Worm (Caenorhabditis elegans): Measurements from ENCODE around the gene C04A11.2.
A peak's percentile ranks its signal among the peaks of the same experiment; 100 is the strongest.

The C04A11.2 gene

DNA sequence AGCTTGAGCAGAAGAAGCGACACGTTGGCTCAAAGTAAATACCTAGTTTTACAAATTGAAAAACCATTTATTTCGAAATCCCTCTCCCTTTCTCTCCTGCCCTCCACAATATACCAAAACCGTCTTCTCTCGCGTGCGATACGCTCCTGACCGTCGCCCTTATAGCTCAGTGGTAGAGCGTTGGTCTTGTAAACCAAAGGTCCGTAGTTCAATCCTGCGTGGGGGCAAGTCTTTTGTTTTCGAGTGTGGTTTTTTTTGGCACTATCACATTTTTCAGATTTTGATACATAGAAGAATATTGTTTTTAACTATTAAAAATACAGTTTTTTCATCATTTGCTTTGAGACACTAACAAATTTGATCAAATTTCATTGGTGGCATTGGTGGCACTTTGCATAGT is 15.1 kb downstream of the C04A11.2 start (continued):
- TF ChIP-seq F23B12.7 (tag; optimal IDR thresholded peaks at IDR 0.05; ENCODE audit: insufficient read depth), result no peak
- TF ChIP-seq ekl-4 (GFP tag; IDR thresholded peaks at IDR 0.05), result 0 out of 2 replicates have a peak, but pooled peaks have one; percentile 28
- no peak for TF ChIP-seq F33H1.4 (GFP tag; IDR thresholded peaks at IDR 0.05)

DNA sequence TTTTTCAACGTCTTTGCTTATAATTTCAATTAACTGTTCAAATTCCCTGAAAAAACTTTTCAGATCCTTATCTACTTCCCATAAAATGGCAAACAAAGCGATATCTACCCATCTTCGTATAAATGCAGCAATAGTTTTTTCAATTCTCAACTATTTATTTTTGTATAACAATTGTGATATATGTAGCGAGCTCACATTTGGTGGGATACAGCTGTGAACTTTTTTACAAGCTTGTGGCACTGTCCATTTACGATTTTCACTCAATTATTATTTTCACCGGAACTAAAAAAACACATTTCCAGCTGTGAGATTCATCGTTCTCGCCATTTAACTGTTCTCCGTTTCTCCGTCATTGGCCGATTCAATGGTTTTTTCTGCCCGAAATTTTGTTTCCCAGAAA is 17.8 kb downstream of the C04A11.2 start, which contains the start of gene C40C9.4:
C40C9.4 (plus strand) TSS at position 301 of the 400 bp plus-strand sequence.
- no peak for TF ChIP-seq pbrm-1 (GFP tag; IDR thresholded peaks at IDR 0.05)
- TF ChIP-seq nhr-90 (tag; optimal IDR thresholded peaks at IDR 0.05), result no peak
- no peak for TF ChIP-seq lsl-1 (GFP tag; optimal IDR thresholded peaks at IDR 0.05)
- no peak for TF ChIP-seq lag-1 (GFP tag; IDR thresholded peaks at IDR 0.05)
- TF ChIP-seq lsy-27 (tag; optimal IDR thresholded peaks at IDR 0.05; ENCODE audit: borderline replicate concordance, insufficient read depth), result no peak
- no peak for TF ChIP-seq ztf-22 (GFP tag; optimal IDR thresholded peaks at IDR 0.05)
- TF ChIP-seq sea-2 (GFP tag; IDR thresholded peaks at IDR 0.05), result no peak
- TF ChIP-seq F10E7.11 (tag; optimal IDR thresholded peaks at IDR 0.05), result no peak
- TF ChIP-seq rpc-1 (optimal IDR thresholded peaks at IDR 0.05), result no peak
- TF ChIP-seq rpc-1 (tag; optimal IDR thresholded peaks at IDR 0.05), result no peak
- TF ChIP-seq mel-28 (tag; optimal IDR thresholded peaks at IDR 0.05; ENCODE audit: borderline replicate concordance), result no peak
- TF ChIP-seq die-1 (tag; optimal IDR thresholded peaks at IDR 0.05), result no peak
- TF ChIP-seq ceh-40 (GFP tag; IDR thresholded peaks at IDR 0.05), result no peak
- TF ChIP-seq madf-6 (GFP tag; IDR thresholded peaks at IDR 0.05), result no peak

DNA sequence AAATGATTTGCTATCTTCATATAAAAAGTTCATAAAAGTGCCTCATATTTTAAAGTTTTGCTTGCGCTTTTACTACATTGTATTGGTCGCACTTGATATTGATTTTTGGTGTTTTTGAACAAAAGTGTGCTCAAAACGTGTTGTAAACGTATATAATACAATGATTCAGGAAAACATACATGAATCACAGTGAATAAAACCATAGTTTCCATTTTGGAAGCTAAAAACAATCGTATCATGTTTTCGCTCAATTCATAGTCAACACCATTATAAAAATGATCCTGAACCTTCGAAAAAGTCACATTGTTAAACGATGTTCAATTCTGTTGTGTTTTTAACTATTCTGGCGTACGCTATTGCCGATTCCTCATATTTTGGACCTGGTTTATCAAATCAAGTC is 21.3 kb downstream of the C04A11.2 start, which contains the start of gene C40C9.3:
C40C9.3 (plus strand) TSS at position 301 of the 400 bp plus-strand sequence.
- TF ChIP-seq hsf-1 (GFP tag; IDR thresholded peaks at IDR 0.05) (no peak), hlh-26 (GFP tag; conservative IDR thresholded peaks at IDR 0.05) (no peak), bed-2 (GFP tag; IDR thresholded peaks at IDR 0.05) (no peak), ceh-91 (GFP tag; IDR thresholded peaks at IDR 0.05) (no peak), Y56A3A.18 (GFP tag; IDR thresholded peaks at IDR 0.05) (no peak), C17E4.6 (GFP tag; IDR thresholded peaks at IDR 0.05) (no peak), tbp1 (GFP tag; optimal IDR thresholded peaks at IDR 0.05) (no peak), egrh-3 (GFP tag; IDR thresholded peaks at IDR 0.05) (no peak), hmg-20 (GFP tag; IDR thresholded peaks at IDR 0.05) (no peak), F55B11.4 (tag; optimal IDR thresholded peaks at IDR 0.05; ENCODE audit: borderline replicate concordance, insufficient read depth) (no peak)

DNA sequence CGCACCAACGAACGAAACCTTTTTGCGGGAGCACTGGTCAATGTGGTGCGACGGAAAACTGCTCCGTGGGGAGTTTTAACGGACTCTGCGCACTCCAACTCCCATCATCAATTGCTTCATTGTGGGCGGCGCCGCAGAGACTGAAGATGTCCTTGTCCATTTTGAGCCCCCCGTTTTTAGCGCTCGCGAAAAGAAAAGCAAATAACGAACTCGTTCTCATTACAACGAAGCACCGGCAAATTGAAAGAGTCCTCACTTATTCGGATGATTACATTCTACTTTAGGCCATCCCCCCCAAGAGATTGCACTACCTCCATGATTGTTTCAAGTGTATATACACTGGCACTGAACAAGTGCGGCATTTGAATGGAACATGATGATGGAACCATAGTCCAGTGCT is 21.8 kb downstream of the C04A11.2 start, which contains the start of gene acr-9:
acr-9 (minus strand) TSS at position 101 of the 400 bp plus-strand sequence.
- no peak for TF ChIP-seq snpc-3.4 (tag; optimal IDR thresholded peaks at IDR 0.05)
- no peak for TF ChIP-seq rec-8 (tag; optimal IDR thresholded peaks at IDR 0.05)
- TF ChIP-seq aptf-2 (GFP tag; conservative IDR thresholded peaks at IDR 0.05), result no peak
- TF ChIP-seq ZK185.1 (tag; optimal IDR thresholded peaks at IDR 0.05; ENCODE audit: poor library complexity, severe bottlenecking), result no peak
- no peak for TF ChIP-seq hmg-20 (GFP tag; IDR thresholded peaks at IDR 0.05)
- TF ChIP-seq nfyb-1 (GFP tag; IDR thresholded peaks at IDR 0.05), result no peak
- no peak for TF ChIP-seq Y56A3A.18 (GFP tag; IDR thresholded peaks at IDR 0.05)
- no peak for TF ChIP-seq F49E8.2 (tag; optimal IDR thresholded peaks at IDR 0.05; ENCODE audit: insufficient read depth)
- no peak for TF ChIP-seq dox-1 (GFP tag; IDR thresholded peaks at IDR 0.05)
